Worm (Caenorhabditis elegans) whole organism, early embryonic: ENCODE data around the gene Y76A2B.4.

Experiments used
- ama-1 ChIP-seq: fragments of 150-350 bp; optimal IDR thresholded peaks from 2 replicates; lab custom pipeline; 2014
- ets-7 ChIP-seq: sonication (generic microtip); optimal IDR thresholded peaks from 2 replicates; lab custom pipeline; 2016; ENCODE audit warnings: missing genotype, missing genetic modification characterization, missing compliant biosample characterization
- pes-1 ChIP-seq: fragments of 200-800 bp; sonication (Bioruptor generic); IDR thresholded peaks from 2 replicates; pipeline ENCODE4 v1.3.6; 2022; ENCODE audit warnings: missing genetic modification reagents, missing genetic modification characterization, missing compliant biosample characterization
- tbx-37 ChIP-seq: fragments of 200-800 bp; sonication (Bioruptor generic); conservative IDR thresholded peaks from 2 replicates; pipeline ENCODE4 v1.3.6; 2022; ENCODE audit warnings: missing genetic modification reagents, missing genetic modification characterization, missing compliant biosample characterization

- TF ChIP-seq ets-7 (tag; lab: Kevin White, UChicago) (no peak), tbx-37 (GFP tag; lab: Robert Waterston, UW) (no peak), ama-1 (no peak), pes-1 (GFP tag; lab: Robert Waterston, UW) (no peak)
Observed at ce11 chrIII:13534704-13535103, 11.9 kb downstream of the Y76A2B.4 start.
